Fruit fly (Drosophila melanogaster): ENCODE data around the gene RpS19b.

RpS19b gene

DNA sequence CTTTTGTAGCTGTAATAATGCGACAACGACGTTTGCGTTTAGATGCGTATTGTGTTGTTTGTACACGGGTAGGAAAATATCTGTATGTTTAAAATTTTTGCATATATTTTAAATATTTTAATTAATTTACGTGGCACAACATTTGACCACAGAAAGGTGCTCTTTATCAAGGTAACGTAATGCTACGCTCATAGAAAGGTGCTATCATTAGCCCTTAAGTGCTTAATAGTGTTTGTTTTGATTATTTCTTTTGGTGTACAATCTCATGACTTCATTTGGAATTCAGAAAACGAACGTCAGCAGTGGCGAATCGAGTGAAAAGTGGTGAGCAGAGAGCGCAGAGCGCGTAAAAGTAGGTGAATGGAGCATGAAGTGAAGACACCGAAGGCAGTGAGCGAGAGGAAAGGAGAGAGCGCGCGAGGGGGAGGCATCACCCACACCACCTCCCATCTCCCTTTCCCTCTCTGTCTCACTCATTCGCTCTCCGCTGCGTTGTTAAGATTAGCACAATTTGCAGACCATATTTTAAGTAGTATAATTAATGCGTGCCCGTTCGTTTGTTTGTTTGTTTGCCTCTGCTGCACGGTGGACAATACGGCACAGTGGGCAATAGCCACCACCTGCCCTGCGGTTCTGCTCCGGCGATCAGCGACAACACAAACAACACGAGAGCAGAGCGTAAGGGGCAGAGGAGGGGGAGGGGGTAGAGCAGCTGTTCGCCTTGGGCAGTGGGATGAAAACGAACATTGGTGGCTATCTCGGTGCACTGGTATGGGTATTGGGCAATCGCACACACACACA is 11.4 kb downstream of the RpS19b start:
- TF ChIP-seq psq (GFP tag; optimal IDR thresholded peaks at IDR 0.05) (peak; percentile 18), HLH106 (tag; optimal IDR thresholded peaks at IDR 0.05) (peak; percentile 50), dl (GFP tag; optimal IDR thresholded peaks at IDR 0.05; ENCODE audit: insufficient read depth in 1 of 2, partially characterized antibody in 2 of 2) (peak in 1 of 2 experiments; percentile 67), brk (GFP tag; optimal IDR thresholded peaks at IDR 0.05) (no peak), foxo (GFP tag; optimal IDR thresholded peaks at IDR 0.05) (peak in 1 of 2 experiments; percentile 45), usp (GFP tag; optimal IDR thresholded peaks at IDR 0.05) (no peak), h (GFP tag; optimal IDR thresholded peaks at IDR 0.05) (peak; percentile 38), rgr (GFP tag; optimal IDR thresholded peaks at IDR 0.05) (peak; percentile 54), sv (GFP tag; optimal IDR thresholded peaks at IDR 0.05) (no peak), fru (GFP tag; optimal IDR thresholded peaks at IDR 0.05) (no peak), Dif (GFP tag; optimal IDR thresholded peaks at IDR 0.05; ENCODE audit: partially characterized antibody) (peak; percentile 75), br (GFP tag; optimal IDR thresholded peaks at IDR 0.05) (peak; percentile 27)

DNA sequence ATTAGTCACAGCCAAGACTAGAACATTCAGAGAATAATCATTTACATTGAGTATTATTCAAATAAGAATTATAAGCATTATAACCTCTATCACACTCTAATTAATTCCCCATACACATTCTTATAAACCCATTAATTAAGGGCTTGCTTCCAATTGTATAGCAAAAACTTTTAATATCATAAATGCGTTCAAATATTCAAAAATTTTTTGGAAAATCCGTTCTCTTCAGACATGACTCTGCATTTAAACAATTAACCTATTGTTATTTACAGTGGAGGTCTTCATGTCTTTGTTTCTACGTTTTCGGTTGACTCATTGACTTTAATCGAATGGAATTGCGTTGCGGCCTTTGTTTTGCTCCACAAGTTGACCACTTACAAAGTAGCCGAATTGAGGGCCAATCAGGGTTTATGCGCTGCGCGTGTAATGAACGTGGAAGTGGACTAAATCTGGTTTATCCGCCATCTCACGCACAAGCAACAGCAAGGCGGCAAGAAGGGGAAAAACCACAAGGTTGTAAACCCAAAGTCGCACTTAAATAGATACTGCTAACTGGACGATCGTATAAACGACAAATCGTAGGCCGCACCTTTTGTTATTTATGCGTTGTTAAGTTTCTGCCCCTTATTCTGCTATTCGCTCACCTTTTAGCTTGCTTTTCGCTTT is 12.3 kb downstream of the RpS19b start:
- TF ChIP-seq dmrt93B (GFP tag; optimal IDR thresholded peaks at IDR 0.05) (peak; percentile 21), OdsH (GFP tag; optimal IDR thresholded peaks at IDR 0.05) (peak; percentile 26), foxo (GFP tag; optimal IDR thresholded peaks at IDR 0.05) (peak in 1 of 2 experiments; percentile 9), Sp1 (GFP tag; optimal IDR thresholded peaks at IDR 0.05) (peak; percentile 44), Rel (GFP tag; optimal IDR thresholded peaks at IDR 0.05) (no peak), Rel (tag; optimal IDR thresholded peaks at IDR 0.05) (peak; percentile 42), Jra (GFP tag; optimal IDR thresholded peaks at IDR 0.05) (no peak), Hnf4 (GFP tag; optimal IDR thresholded peaks at IDR 0.05) (peak; percentile 12), dl (GFP tag; optimal IDR thresholded peaks at IDR 0.05; ENCODE audit: insufficient read depth in 1 of 2, partially characterized antibody in 2 of 2) (no peak), rgr (GFP tag; optimal IDR thresholded peaks at IDR 0.05) (peak; percentile 57), br (GFP tag; optimal IDR thresholded peaks at IDR 0.05) (peak; percentile 66), lola (GFP tag; optimal IDR thresholded peaks at IDR 0.05) (no peak), HLH106 (tag; optimal IDR thresholded peaks at IDR 0.05) (peak; percentile 55), fru (GFP tag; optimal IDR thresholded peaks at IDR 0.05) (peak; percentile 61), usp (GFP tag; optimal IDR thresholded peaks at IDR 0.05) (no peak), ey (GFP tag; optimal IDR thresholded peaks at IDR 0.05) (peak; percentile 51), dsf (GFP tag; optimal IDR thresholded peaks at IDR 0.05; ENCODE audit: borderline replicate concordance) (no peak), CrebA (GFP tag; optimal IDR thresholded peaks at IDR 0.05; ENCODE audit: borderline replicate concordance) (no peak), CG9705 (GFP tag; optimal IDR thresholded peaks at IDR 0.05) (peak; percentile 14), h (GFP tag; optimal IDR thresholded peaks at IDR 0.05) (peak; percentile 50), psq (GFP tag; optimal IDR thresholded peaks at IDR 0.05) (peak; percentile 4)

DNA sequence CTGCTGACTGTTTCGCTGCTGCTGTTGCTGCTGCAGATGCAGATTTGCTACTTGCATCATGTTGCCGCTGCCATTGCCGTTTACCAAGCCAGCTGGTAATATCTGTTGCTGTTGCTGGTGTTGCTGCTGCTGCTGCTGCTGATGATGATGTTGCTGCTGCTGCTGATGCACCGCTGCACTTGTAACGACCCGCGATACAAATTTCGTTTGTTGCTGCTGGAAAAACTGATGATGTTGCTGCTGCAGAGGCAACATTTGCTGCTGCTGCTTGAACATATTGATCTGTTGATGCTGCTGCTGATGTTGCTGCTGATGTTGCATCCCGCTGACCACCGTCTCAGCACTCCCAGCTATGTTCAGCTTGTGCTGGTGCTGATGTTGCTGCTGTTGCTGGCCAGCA is 12.9 kb downstream of the RpS19b start:
- TF ChIP-seq Dfd (GFP tag; optimal IDR thresholded peaks at IDR 0.05) (peak; percentile 95), Hnf4 (GFP tag; optimal IDR thresholded peaks at IDR 0.05) (no peak), fru (GFP tag; optimal IDR thresholded peaks at IDR 0.05) (no peak), h (GFP tag; optimal IDR thresholded peaks at IDR 0.05) (no peak)

DNA sequence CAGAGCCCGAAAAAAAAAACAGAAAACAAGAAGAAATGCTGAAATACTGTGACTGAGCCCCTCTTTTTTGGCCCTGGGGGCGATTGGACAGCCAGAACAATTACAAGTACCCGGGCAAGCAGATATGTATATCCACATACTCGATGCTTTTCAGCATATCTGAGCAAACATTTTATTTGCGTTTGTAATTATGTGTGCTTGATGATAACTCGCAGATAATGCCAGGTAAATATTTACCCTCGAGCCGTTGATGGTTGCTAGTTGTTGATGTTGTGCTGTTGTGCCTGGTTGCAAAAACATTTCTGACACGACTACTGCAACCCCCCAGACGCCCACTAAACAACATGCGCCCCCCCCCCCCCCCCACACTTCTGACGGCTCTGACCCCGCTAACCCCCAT is 14.0 kb downstream of the RpS19b start:
- TF ChIP-seq rgr (GFP tag; optimal IDR thresholded peaks at IDR 0.05) (peak; percentile 32), foxo (GFP tag; optimal IDR thresholded peaks at IDR 0.05) (no peak), ey (GFP tag; optimal IDR thresholded peaks at IDR 0.05) (no peak), brk (GFP tag; optimal IDR thresholded peaks at IDR 0.05) (no peak), Myc (optimal IDR thresholded peaks at IDR 0.05) (no peak), h (GFP tag; optimal IDR thresholded peaks at IDR 0.05) (no peak), lola (GFP tag; optimal IDR thresholded peaks at IDR 0.05) (no peak), dsf (GFP tag; optimal IDR thresholded peaks at IDR 0.05; ENCODE audit: borderline replicate concordance) (no peak), dmrt93B (GFP tag; optimal IDR thresholded peaks at IDR 0.05) (no peak), OdsH (GFP tag; optimal IDR thresholded peaks at IDR 0.05) (peak; percentile 6), jim (GFP tag; optimal IDR thresholded peaks at IDR 0.05) (no peak), Dif (GFP tag; optimal IDR thresholded peaks at IDR 0.05; ENCODE audit: partially characterized antibody) (no peak)

DNA sequence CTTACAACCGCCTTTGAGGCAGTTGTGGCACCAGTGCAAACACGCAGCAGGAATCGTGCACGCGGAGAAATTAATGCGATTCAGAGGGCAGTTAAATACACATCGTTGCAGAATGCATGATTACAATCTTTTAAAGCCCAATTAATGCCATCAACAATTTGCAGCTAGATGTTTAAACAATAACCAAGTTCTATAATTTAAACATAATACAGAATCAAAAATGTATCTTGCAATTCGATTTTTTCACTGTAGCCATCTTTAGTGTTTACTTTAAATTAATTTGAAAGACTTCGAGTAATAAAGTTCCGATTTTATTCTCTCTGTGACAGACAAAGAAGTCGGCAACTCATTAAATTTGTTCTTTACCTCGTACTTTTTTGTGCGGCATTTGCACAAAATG is 17.4 kb downstream of the RpS19b start:
- TF ChIP-seq sv (GFP tag; optimal IDR thresholded peaks at IDR 0.05) (no peak), Hr78 (GFP tag; optimal IDR thresholded peaks at IDR 0.05) (no peak), Hr83 (GFP tag; optimal IDR thresholded peaks at IDR 0.05; ENCODE audit: poor library complexity, severe bottlenecking) (no peak), woc (GFP tag; optimal IDR thresholded peaks at IDR 0.05) (peak; percentile 64), sage (GFP tag; optimal IDR thresholded peaks at IDR 0.05) (peak; percentile 59), br (GFP tag; optimal IDR thresholded peaks at IDR 0.05) (peak; percentile 79), Myc (optimal IDR thresholded peaks at IDR 0.05) (no peak), rgr (GFP tag; optimal IDR thresholded peaks at IDR 0.05) (peak; percentile 77), jim (GFP tag; optimal IDR thresholded peaks at IDR 0.05) (no peak), fru (GFP tag; optimal IDR thresholded peaks at IDR 0.05) (peak; percentile 86), Hnf4 (GFP tag; optimal IDR thresholded peaks at IDR 0.05) (peak; percentile 68), Mio (GFP tag; optimal IDR thresholded peaks at IDR 0.05) (no peak), Rel (GFP tag; optimal IDR thresholded peaks at IDR 0.05) (no peak), Rel (tag; optimal IDR thresholded peaks at IDR 0.05) (no peak), ey (GFP tag; optimal IDR thresholded peaks at IDR 0.05) (peak; percentile 72), CG9705 (GFP tag; optimal IDR thresholded peaks at IDR 0.05) (peak; percentile 1), h (GFP tag; optimal IDR thresholded peaks at IDR 0.05) (peak; percentile 85), lola (GFP tag; optimal IDR thresholded peaks at IDR 0.05) (no peak), Dif (GFP tag; optimal IDR thresholded peaks at IDR 0.05; ENCODE audit: partially characterized antibody) (no peak), usp (GFP tag; optimal IDR thresholded peaks at IDR 0.05) (no peak), pan (optimal IDR thresholded peaks at IDR 0.05) (no peak), brk (GFP tag; optimal IDR thresholded peaks at IDR 0.05) (peak; percentile 32), Vsx2 (GFP tag; optimal IDR thresholded peaks at IDR 0.05; ENCODE audit: partially characterized antibody) (no peak)

All from whole organism, wandering third instar larva.